Worm (Caenorhabditis elegans): Measurements from ENCODE around the gene ehn-3.

Gene ehn-3

DNA sequence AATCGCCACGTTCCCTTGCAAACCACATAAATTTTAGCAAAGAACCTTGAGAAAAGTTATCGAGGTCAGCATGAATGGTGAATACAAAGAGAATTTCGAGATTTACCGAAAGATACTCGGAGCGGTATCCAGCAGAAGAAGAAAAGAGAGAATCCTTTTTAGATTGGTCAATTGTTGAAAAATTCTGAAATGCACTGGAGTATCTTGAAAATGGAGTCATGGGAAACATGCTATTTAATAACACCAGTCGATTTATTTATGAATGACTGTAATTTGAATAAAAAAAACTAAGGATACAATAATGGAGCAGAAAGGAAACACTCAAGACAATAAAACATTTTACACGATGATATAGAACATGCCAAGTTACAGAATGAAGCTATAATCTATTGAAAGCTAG, 29.1 kb downstream of the ehn-3 start:
- TF ChIP-seq ces-1 (GFP tag; optimal IDR thresholded peaks at IDR 0.05) (no peak), lsy-2 (tag; optimal IDR thresholded peaks at IDR 0.05) (no peak)

- no peak for TF ChIP-seq ceh-83 (GFP tag; optimal IDR thresholded peaks at IDR 0.05)
- no peak for TF ChIP-seq elt-1 (tag; optimal IDR thresholded peaks at IDR 0.05; ENCODE audit: borderline replicate concordance, insufficient read depth)
- no peak for TF ChIP-seq mab-5 (tag; optimal IDR thresholded peaks at IDR 0.05)
- no peak for TF ChIP-seq ces-1 (GFP tag; optimal IDR thresholded peaks at IDR 0.05)
- no peak for TF ChIP-seq tbx-8 (GFP tag; optimal IDR thresholded peaks at IDR 0.05)
- no peak for TF ChIP-seq ztf-11 (tag; optimal IDR thresholded peaks at IDR 0.05)
- TF ChIP-seq cnd-1 (tag; optimal IDR thresholded peaks at IDR 0.05) = no peak
- no peak for TF ChIP-seq lsy-2 (tag; optimal IDR thresholded peaks at IDR 0.05)
- TF ChIP-seq pha-4 (tag; optimal IDR thresholded peaks at IDR 0.05) = no peak
- no peak for TF ChIP-seq mls-2 (tag; optimal IDR thresholded peaks at IDR 0.05)
Measured at ce11 chrIV:5388477-5389065, 30.5 kb downstream of the ehn-3 start, which contains the start of gene elo-6. Gene elo-6 (minus strand): TSS chrIV:5388559.

- no peak for TF ChIP-seq nhr-2 (tag; optimal IDR thresholded peaks at IDR 0.05)
- TF ChIP-seq hlh-1 (tag; optimal IDR thresholded peaks at IDR 0.05) = no peak
- TF ChIP-seq nhr-12 (tag; optimal IDR thresholded peaks at IDR 0.05) = no peak
- TF ChIP-seq nhr-76 (tag; optimal IDR thresholded peaks at IDR 0.05) = no peak
- no peak for TF ChIP-seq M03D4.4 (tag; optimal IDR thresholded peaks at IDR 0.05)
- TF ChIP-seq mab-5 (tag; optimal IDR thresholded peaks at IDR 0.05) = no peak
- no peak for TF ChIP-seq ceh-83 (GFP tag; optimal IDR thresholded peaks at IDR 0.05)
- no peak for TF ChIP-seq ceh-43 (GFP tag; optimal IDR thresholded peaks at IDR 0.05)
- TF ChIP-seq lin-13 (tag; optimal IDR thresholded peaks at IDR 0.05) = no peak
- no peak for TF ChIP-seq elt-1 (tag; optimal IDR thresholded peaks at IDR 0.05; ENCODE audit: borderline replicate concordance, insufficient read depth)
- TF ChIP-seq sptf-1 (tag; optimal IDR thresholded peaks at IDR 0.05) = no peak
- no peak for TF ChIP-seq nhr-28 (tag; optimal IDR thresholded peaks at IDR 0.05)
- no peak for TF ChIP-seq elt-3 (tag; optimal IDR thresholded peaks at IDR 0.05)
- TF ChIP-seq lin-32 (GFP tag; optimal IDR thresholded peaks at IDR 0.05) = no peak
- TF ChIP-seq unc-120 (tag; optimal IDR thresholded peaks at IDR 0.05; ENCODE audit: poor library complexity, severe bottlenecking) = no peak
- no peak for TF ChIP-seq snpc-4 (tag; optimal IDR thresholded peaks at IDR 0.05)
- no peak for TF ChIP-seq ztf-11 (tag; optimal IDR thresholded peaks at IDR 0.05)
- no peak for TF ChIP-seq blmp-1 (tag; optimal IDR thresholded peaks at IDR 0.05)
- TF ChIP-seq pha-4 (tag; optimal IDR thresholded peaks at IDR 0.05) = no peak
Measured at ce11 chrIV:5385020-5385419, 34.0 kb downstream of the ehn-3 start, which contains the start of gene F41H10.12. Gene F41H10.12 (plus strand): TSS chrIV:5385320.

DNA sequence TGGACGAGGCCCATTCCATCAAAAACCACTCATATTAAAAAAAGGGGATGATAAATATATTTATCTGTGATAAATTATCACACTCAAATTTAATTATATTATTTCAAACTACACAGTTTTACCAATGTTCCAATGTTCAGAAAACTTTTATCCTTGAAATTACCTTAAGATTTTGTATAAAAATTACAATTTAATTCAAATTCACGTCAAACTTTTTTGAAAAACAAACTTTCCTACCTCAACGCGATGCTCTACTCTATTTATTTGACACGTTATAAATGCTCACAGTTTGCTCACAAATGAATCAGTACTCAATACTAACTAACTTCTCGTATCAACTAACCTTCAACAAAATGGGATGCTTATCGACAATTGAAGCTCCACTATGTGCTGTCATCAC, 36.4 kb downstream of the ehn-3 start, which contains the start of gene F41H10.1:
F41H10.1 (plus strand) TSS at position 301 of the 400 bp plus-strand sequence.
- no peak for TF ChIP-seq tbx-8 (GFP tag; optimal IDR thresholded peaks at IDR 0.05)

ce11 chrIV:5381334-5381733, 37.7 kb downstream of the ehn-3 start, which contains the start of gene F41H10.2:
Gene F41H10.2 (plus strand): TSS chrIV:5381634.
- no peak for TF ChIP-seq ztf-11 (tag; optimal IDR thresholded peaks at IDR 0.05)
- TF ChIP-seq nhr-76 (tag; optimal IDR thresholded peaks at IDR 0.05) = no peak
- TF ChIP-seq sptf-1 (tag; optimal IDR thresholded peaks at IDR 0.05) = no peak
- TF ChIP-seq cnd-1 (tag; optimal IDR thresholded peaks at IDR 0.05) = no peak
- TF ChIP-seq tbx-8 (GFP tag; optimal IDR thresholded peaks at IDR 0.05) = no peak
- TF ChIP-seq elt-1 (tag; optimal IDR thresholded peaks at IDR 0.05; ENCODE audit: borderline replicate concordance, insufficient read depth) = no peak
- no peak for TF ChIP-seq blmp-1 (tag; optimal IDR thresholded peaks at IDR 0.05)
- TF ChIP-seq lin-13 (tag; optimal IDR thresholded peaks at IDR 0.05) = no peak

- TF ChIP-seq ceh-39 (tag; optimal IDR thresholded peaks at IDR 0.05) = no peak
Measured at ce11 chrIV:5380140-5380539, 38.9 kb downstream of the ehn-3 start.

ce11 chrIV:5377062-5377461, 42.0 kb downstream of the ehn-3 start, which contains the start of gene elo-5:
Gene elo-5 (minus strand): TSS chrIV:5377117.
- TF ChIP-seq lsy-2 (tag; optimal IDR thresholded peaks at IDR 0.05) (no peak), elt-1 (tag; optimal IDR thresholded peaks at IDR 0.05; ENCODE audit: borderline replicate concordance, insufficient read depth) (no peak), bed-3 (GFP tag; optimal IDR thresholded peaks at IDR 0.05) (no peak), ceh-39 (tag; optimal IDR thresholded peaks at IDR 0.05) (no peak), nhr-12 (tag; optimal IDR thresholded peaks at IDR 0.05) (no peak), elt-3 (tag; optimal IDR thresholded peaks at IDR 0.05) (no peak), M03D4.4 (tag; optimal IDR thresholded peaks at IDR 0.05) (no peak), pha-4 (tag; optimal IDR thresholded peaks at IDR 0.05) (no peak), unc-39 (tag; optimal IDR thresholded peaks at IDR 0.05) (no peak), ztf-11 (tag; optimal IDR thresholded peaks at IDR 0.05) (no peak), nhr-2 (tag; optimal IDR thresholded peaks at IDR 0.05) (no peak), blmp-1 (tag; optimal IDR thresholded peaks at IDR 0.05) (no peak), unc-120 (tag; optimal IDR thresholded peaks at IDR 0.05; ENCODE audit: poor library complexity, severe bottlenecking) (no peak), lin-13 (tag; optimal IDR thresholded peaks at IDR 0.05) (no peak), drap-1 (GFP tag; optimal IDR thresholded peaks at IDR 0.05) (no peak)
